Worm (Caenorhabditis elegans): ENCODE measurements around the gene B0391.14.
A peak's percentile ranks its signal among the peaks of the same experiment; 100 is the strongest.

The B0391.14 gene

ce11 chrV:15571006-15571526 is 28.6 kb downstream of the B0391.14 start, which contains the start of gene fbxa-95:
TSS of gene fbxa-95 (plus strand) at chrV:15571476.
- TF ChIP-seq zip-4 (GFP tag; optimal IDR thresholded peaks at IDR 0.05): no peak
- no peak for TF ChIP-seq lin-13 (GFP tag; optimal IDR thresholded peaks at IDR 0.05)
- TF ChIP-seq grh-1 (GFP tag; IDR thresholded peaks at IDR 0.05): no peak
- no peak for TF ChIP-seq lin-14 (GFP tag; optimal IDR thresholded peaks at IDR 0.05)
- no peak for TF ChIP-seq unc-30 (tag; optimal IDR thresholded peaks at IDR 0.05)
- TF ChIP-seq unc-130 (tag; optimal IDR thresholded peaks at IDR 0.05): no peak

ce11 chrV:15569702-15570430 is 29.8 kb downstream of the B0391.14 start, which contains the start of gene lsm-5:
TSS of gene lsm-5 (plus strand) at chrV:15570380.
- TF ChIP-seq hlh-17 (GFP tag; optimal IDR thresholded peaks at IDR 0.05; ENCODE audit: borderline replicate concordance): no peak
- no peak for TF ChIP-seq ceh-90 (tag; optimal IDR thresholded peaks at IDR 0.05)
- no peak for TF ChIP-seq lir-3 (tag; optimal IDR thresholded peaks at IDR 0.05; ENCODE audit: poor library complexity)
- TF ChIP-seq vab-15 (tag; optimal IDR thresholded peaks at IDR 0.05): no peak
- TF ChIP-seq lin-35 (GFP tag; optimal IDR thresholded peaks at IDR 0.05): peak; percentile 95 to 97
- TF ChIP-seq fkh-4 (tag; optimal IDR thresholded peaks at IDR 0.05; ENCODE audit: borderline replicate concordance): no peak
- TF ChIP-seq ceh-8 (GFP tag; optimal IDR thresholded peaks at IDR 0.05): no peak
- no peak for TF ChIP-seq nhr-11 (tag; optimal IDR thresholded peaks at IDR 0.05)
- TF ChIP-seq pax-3 (tag; optimal IDR thresholded peaks at IDR 0.05): no peak
- TF ChIP-seq unc-86 (tag; optimal IDR thresholded peaks at IDR 0.05): peak; percentile 5
- no peak for TF ChIP-seq sptf-1 (tag; optimal IDR thresholded peaks at IDR 0.05)
- no peak for TF ChIP-seq hlh-4 (tag; optimal IDR thresholded peaks at IDR 0.05)
- no peak for TF ChIP-seq nhr-84 (tag; optimal IDR thresholded peaks at IDR 0.05)
- peak; percentile 34 for TF ChIP-seq lin-15B (tag; optimal IDR thresholded peaks at IDR 0.05)
- no peak for TF ChIP-seq nhr-237 (tag; optimal IDR thresholded peaks at IDR 0.05)
- TF ChIP-seq C16A3.4 (tag; optimal IDR thresholded peaks at IDR 0.05): peak; percentile 56
- TF ChIP-seq irx-1 (tag; optimal IDR thresholded peaks at IDR 0.05): peak; percentile 52
- peak; percentile 65 to 82 for TF ChIP-seq lsy-2 (tag; optimal IDR thresholded peaks at IDR 0.05)
- peak; percentile 19 for TF ChIP-seq skn-1 (tag; optimal IDR thresholded peaks at IDR 0.05)
- peak; percentile 95 for TF ChIP-seq ama-1 (optimal IDR thresholded peaks at IDR 0.05)
- peak; percentile 11 for TF ChIP-seq fos-1 (tag; optimal IDR thresholded peaks at IDR 0.05)
- no peak for TF ChIP-seq hpl-2 (GFP tag; optimal IDR thresholded peaks at IDR 0.05)
- peak in 2 of 3 experiments; percentile 48 to 56 for TF ChIP-seq ceh-82 (tag; optimal IDR thresholded peaks at IDR 0.05)
- peak; percentile 93 for TF ChIP-seq aly-2 (tag; optimal IDR thresholded peaks at IDR 0.05)
- TF ChIP-seq nhr-77 (tag; optimal IDR thresholded peaks at IDR 0.05): peak; percentile 34
- no peak for TF ChIP-seq unc-30 (tag; optimal IDR thresholded peaks at IDR 0.05)
- TF ChIP-seq mef-2 (tag; optimal IDR thresholded peaks at IDR 0.05): no peak
- TF ChIP-seq nhr-71 (tag; optimal IDR thresholded peaks at IDR 0.05): peak; percentile 64
- TF ChIP-seq tbx-2 (tag; optimal IDR thresholded peaks at IDR 0.05): peak; percentile 63
- TF ChIP-seq fkh-10 (GFP tag; optimal IDR thresholded peaks at IDR 0.05): no peak
- no peak for TF ChIP-seq dsc-1 (tag; optimal IDR thresholded peaks at IDR 0.05)
- TF ChIP-seq ets-5 (GFP tag; IDR thresholded peaks at IDR 0.05): no peak
- TF ChIP-seq egl-13 (tag; optimal IDR thresholded peaks at IDR 0.05): no peak
- TF ChIP-seq nhr-47 (tag; optimal IDR thresholded peaks at IDR 0.05): peak; percentile 55
- TF ChIP-seq mep-1 (tag; optimal IDR thresholded peaks at IDR 0.05): peak; percentile 50
- TF ChIP-seq tlp-1 (tag; optimal IDR thresholded peaks at IDR 0.05): no peak
- TF ChIP-seq efl-3 (GFP tag; optimal IDR thresholded peaks at IDR 0.05): no peak
- no peak for TF ChIP-seq aha-1 (tag; optimal IDR thresholded peaks at IDR 0.05)
- no peak for TF ChIP-seq mab-9 (GFP tag; IDR thresholded peaks at IDR 0.05)
- peak; percentile 4 for TF ChIP-seq fkh-8 (tag; optimal IDR thresholded peaks at IDR 0.05)
- TF ChIP-seq snu-23 (GFP tag; optimal IDR thresholded peaks at IDR 0.05): peak; percentile 62
- no peak for TF ChIP-seq Y116A8C.19 (tag; optimal IDR thresholded peaks at IDR 0.05; ENCODE audit: borderline replicate concordance)
- peak; percentile 39 for TF ChIP-seq isw-1 (GFP tag; IDR thresholded peaks at IDR 0.05)
- TF ChIP-seq zag-1 (tag; optimal IDR thresholded peaks at IDR 0.05): no peak
- peak; percentile 43 for TF ChIP-seq nhr-20 (tag; optimal IDR thresholded peaks at IDR 0.05)

Data from whole organism, L1 larva.